Worm (Caenorhabditis elegans) whole organism, young adult: ENCODE data around the gene C56G2.5.

Experiments
- B0019.2 ChIP-seq: fragments of 200-800 bp; sonication (Bioruptor generic); conservative IDR thresholded peaks from 2 replicates; pipeline ENCODE4 v1.3.6; 2022; ENCODE audit warnings: missing genetic modification reagents, missing genetic modification characterization, missing compliant biosample characterization
- T07F8.4 ChIP-seq: sonication (generic microtip); optimal IDR thresholded peaks from 2 replicates; lab custom pipeline; 2016; ENCODE audit warnings: mild to moderate bottlenecking, missing genetic modification characterization, moderate library complexity, missing compliant biosample characterization
- ama-1 ChIP-seq, 3 experiments: fragments of 150-350 bp in 1 of 3; sonication (generic microtip) in 2 of 3; optimal IDR thresholded peaks; 2 replicates each; lab custom pipeline; 2014 to 2018; ENCODE audit warnings: missing biosample characterization in 2 of 3, missing genetic modification characterization in 2 of 3, missing genetic modification reagents in 2 of 3
- athp-1 ChIP-seq: sonication (generic microtip); optimal IDR thresholded peaks from 2 replicates; lab custom pipeline; 2017; ENCODE audit warnings: mild to moderate bottlenecking, missing genetic modification characterization, missing compliant biosample characterization
- attf-5 ChIP-seq: fragments of 200-800 bp; sonication (Bioruptor generic); optimal IDR thresholded peaks from 2 replicates; lab custom pipeline; 2018; ENCODE audit warnings: mild to moderate bottlenecking, missing genetic modification characterization, missing compliant biosample characterization
- ceh-91 ChIP-seq: fragments of 200-800 bp; sonication (Bioruptor generic); IDR thresholded peaks from 2 replicates; pipeline ENCODE4 v1.3.6; 2022; ENCODE audit warnings: missing genetic modification reagents, missing genetic modification characterization, missing compliant biosample characterization
- him-1 ChIP-seq: sonication (generic microtip); optimal IDR thresholded peaks from 2 replicates; lab custom pipeline; 2016; ENCODE audit warnings: missing genotype, missing genetic modification reagents, missing genetic modification characterization, missing compliant biosample characterization
- lin-35 ChIP-seq, 3 experiments: fragments of 150-350 bp in 2 of 3; sonication (generic microtip) in 1 of 3; optimal IDR thresholded peaks; 2 replicates each; lab custom pipeline; 2014 to 2018; ENCODE audit warnings: missing biosample characterization in 3 of 3, missing genetic modification characterization in 3 of 3, missing genetic modification reagents in 3 of 3
- mel-28 ChIP-seq: sonication (generic microtip); optimal IDR thresholded peaks from 2 replicates; lab custom pipeline; 2016; ENCODE audit warnings: borderline replicate concordance, mild to moderate bottlenecking, missing genetic modification characterization, missing compliant biosample characterization
- pha-4 ChIP-seq: fragments of 150-350 bp; sonication (generic microtip); optimal IDR thresholded peaks from 2 replicates; lab custom pipeline; 2014; ENCODE audit warnings: missing biosample characterization, missing genetic modification reagents, missing genetic modification characterization
- sea-2 ChIP-seq: fragments of 200-800 bp; sonication (Bioruptor generic); IDR thresholded peaks from 2 replicates; pipeline ENCODE4 v1.3.6; 2022; ENCODE audit warnings: missing genetic modification characterization, missing compliant biosample characterization
- snpc-4 ChIP-seq, 5 experiments: fragments of 150-350 bp in 1 of 5; sonication (generic microtip) in 4 of 5; optimal IDR thresholded peaks; 2 replicates each; lab custom pipeline; 2014 to 2018; ENCODE audit warnings: missing genetic modification characterization in 5 of 5, missing biosample characterization in 3 of 5, antibody characterized with exemption in 2 of 5, mild to moderate bottlenecking in 2 of 5, missing compliant biosample characterization in 2 of 5, missing genotype in 2 of 5, moderate library complexity in 2 of 5, missing genetic modification reagents in 1 of 5
- unc-130 ChIP-seq: sonication (generic microtip); optimal IDR thresholded peaks from 2 replicates; lab custom pipeline; 2016; ENCODE audit warnings: missing genetic modification reagents, missing genetic modification characterization, missing compliant biosample characterization

DNA sequence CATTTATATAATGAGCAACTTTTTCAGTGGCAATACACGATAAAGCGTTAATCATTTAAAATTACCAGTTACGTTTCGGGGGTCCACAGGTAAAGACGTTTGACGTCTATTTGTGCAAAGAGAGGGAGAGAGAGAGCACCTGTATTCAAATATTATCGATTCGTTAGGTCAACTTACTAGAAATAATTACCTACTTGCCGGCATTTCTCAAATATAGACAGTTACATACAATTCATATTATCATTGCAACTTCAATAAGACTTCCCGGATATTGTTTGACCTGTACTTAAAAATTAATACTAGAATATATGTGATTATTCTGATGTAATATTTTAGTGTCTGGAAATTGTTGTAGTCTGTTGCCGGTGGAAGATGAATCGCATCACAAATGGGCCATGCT, 38.1 kb downstream of the C56G2.5 start, which contains the start of gene gadr-3:
- TF ChIP-seq T07F8.4 (tag; lab: Kevin White, UChicago): no peak
- no peak for TF ChIP-seq ama-1 (optimal IDR thresholded peaks at IDR 0.05; lab: Kevin White, UChicago)
- TF ChIP-seq ama-1 (GFP tag; optimal IDR thresholded peaks at IDR 0.05; lab: Kevin White, UChicago): no peak
- TF ChIP-seq pha-4 (tag; lab: Kevin White, UChicago): no peak
- TF ChIP-seq athp-1: no peak
- TF ChIP-seq unc-130 (GFP tag; lab: Kevin White, UChicago): no peak
- TF ChIP-seq sea-2: no peak
- TF ChIP-seq him-1: no peak
- TF ChIP-seq mel-28 (tag; lab: Kevin White, UChicago): no peak
- TF ChIP-seq lin-35 (GFP tag; optimal IDR thresholded peaks at IDR 0.05; lab: Kevin White, UChicago): no peak
- TF ChIP-seq snpc-4 (GFP tag; optimal IDR thresholded peaks at IDR 0.05; lab: Kevin White, UChicago): no peak
- TF ChIP-seq snpc-4 (tag; optimal IDR thresholded peaks at IDR 0.05; lab: Kevin White, UChicago): no peak
- TF ChIP-seq B0019.2 (GFP tag; lab: Robert Waterston, UW): no peak
- no peak for TF ChIP-seq attf-5
- no peak for TF ChIP-seq ceh-91
